Fruit fly (Drosophila melanogaster): ENCODE results near the gene CG12105.

CG12105 gene

dm6 chr3L:1618116-1618727 lies 2.6 kb upstream of the CG12105 start, which contains the start of the genes CG13926, ABCB7 and CG33230 (continued):
- no peak for TF ChIP-seq sima (GFP tag; optimal IDR thresholded peaks at IDR 0.05)
- no peak for TF ChIP-seq chif (GFP tag; optimal IDR thresholded peaks at IDR 0.05)
- TF ChIP-seq lab (GFP tag; optimal IDR thresholded peaks at IDR 0.05): peak; percentile 31
- TF ChIP-seq Nf-YB (GFP tag; optimal IDR thresholded peaks at IDR 0.05): no peak
- TF ChIP-seq lov (optimal IDR thresholded peaks at IDR 0.05): no peak
- TF ChIP-seq lov (GFP tag; IDR thresholded peaks at IDR 0.05): no peak
- no peak for TF ChIP-seq CG8765 (GFP tag; IDR thresholded peaks at IDR 0.05)
- TF ChIP-seq CG17568 (GFP tag; optimal IDR thresholded peaks at IDR 0.05): no peak
- no peak for TF ChIP-seq gsb (GFP tag; IDR thresholded peaks at IDR 0.05)
- no peak for TF ChIP-seq pfk (GFP tag; optimal IDR thresholded peaks at IDR 0.05)
- TF ChIP-seq CG15479 (GFP tag; optimal IDR thresholded peaks at IDR 0.05): no peak
- TF ChIP-seq cad (GFP tag; optimal IDR thresholded peaks at IDR 0.05): no peak
- TF ChIP-seq TFAM (GFP tag; optimal IDR thresholded peaks at IDR 0.05): no peak
- no peak for TF ChIP-seq CG31365 (tag; optimal IDR thresholded peaks at IDR 0.05)
- TF ChIP-seq Hmx (GFP tag; optimal IDR thresholded peaks at IDR 0.05): no peak
- TF ChIP-seq emc (GFP tag; optimal IDR thresholded peaks at IDR 0.05): no peak
- TF ChIP-seq Scr (GFP tag; IDR thresholded peaks at IDR 0.05; ENCODE audit: partially characterized antibody): peak; percentile 54
- no peak for TF ChIP-seq CG30020 (tag; optimal IDR thresholded peaks at IDR 0.05)
- TF ChIP-seq CG17186 (GFP tag; optimal IDR thresholded peaks at IDR 0.05): no peak
- no peak for TF ChIP-seq her (GFP tag; optimal IDR thresholded peaks at IDR 0.05)
- no peak for TF ChIP-seq CG4854 (GFP tag; optimal IDR thresholded peaks at IDR 0.05)
- no peak for TF ChIP-seq ase (GFP tag; IDR thresholded peaks at IDR 0.05)
- TF ChIP-seq CG2199 (GFP tag; IDR thresholded peaks at IDR 0.05): no peak
- peak; percentile 40 for TF ChIP-seq Hsf (GFP tag; optimal IDR thresholded peaks at IDR 0.05)
- no peak for TF ChIP-seq CG11696 (GFP tag; IDR thresholded peaks at IDR 0.05)
- TF ChIP-seq CG33557 (GFP tag; optimal IDR thresholded peaks at IDR 0.05): no peak
- peak; percentile 43; the same call in 1 of the 3 replicates for TF ChIP-seq CG16813 (GFP tag; IDR thresholded peaks at IDR 0.05; ENCODE audit: partially characterized antibody)
- TF ChIP-seq Optix (GFP tag; IDR thresholded peaks at IDR 0.05): no peak
- no peak for TF ChIP-seq HmgZ (tag; optimal IDR thresholded peaks at IDR 0.05)
- TF ChIP-seq kay (GFP tag; optimal IDR thresholded peaks at IDR 0.05): no peak
- TF ChIP-seq CG32767 (GFP tag; IDR thresholded peaks at IDR 0.05): no peak
- no peak for TF ChIP-seq Jarid2 (GFP tag; optimal IDR thresholded peaks at IDR 0.05)
- no peak for TF ChIP-seq E2f2 (GFP tag; IDR thresholded peaks at IDR 0.05)
- TF ChIP-seq CTCF (GFP tag; optimal IDR thresholded peaks at IDR 0.05): no peak
- TF ChIP-seq CG12236 (GFP tag; optimal IDR thresholded peaks at IDR 0.05): no peak
- TF ChIP-seq CG1602 (GFP tag; optimal IDR thresholded peaks at IDR 0.05): no peak
- TF ChIP-seq Deaf1 (tag; optimal IDR thresholded peaks at IDR 0.05): no peak
- no peak for TF ChIP-seq H2.0 (GFP tag; IDR thresholded peaks at IDR 0.05)
- no peak for TF ChIP-seq klu (GFP tag; IDR thresholded peaks at IDR 0.05)
- peak; percentile 65 for TF ChIP-seq trem (tag; optimal IDR thresholded peaks at IDR 0.05)
- no peak for TF ChIP-seq aop (GFP tag; IDR thresholded peaks at IDR 0.05)
- no peak for TF ChIP-seq CG30431 (GFP tag; optimal IDR thresholded peaks at IDR 0.05)
- no peak for TF ChIP-seq twi (tag; optimal IDR thresholded peaks at IDR 0.05)
- TF ChIP-seq CG7839 (tag; optimal IDR thresholded peaks at IDR 0.05): no peak
- no peak for TF ChIP-seq CG1603 (tag; optimal IDR thresholded peaks at IDR 0.05)
- no peak for TF ChIP-seq CG11085 (GFP tag; IDR thresholded peaks at IDR 0.05)
- TF ChIP-seq fd96Cb (tag; optimal IDR thresholded peaks at IDR 0.05): no peak
- TF ChIP-seq fu2 (GFP tag; optimal IDR thresholded peaks at IDR 0.05): peak; percentile 6
- TF ChIP-seq Mrtf (GFP tag; IDR thresholded peaks at IDR 0.05): no peak
- TF ChIP-seq CG6254 (GFP tag; optimal IDR thresholded peaks at IDR 0.05): no peak
- no peak for TF ChIP-seq fd3F (GFP tag; optimal IDR thresholded peaks at IDR 0.05)
- TF ChIP-seq Nf-YA (GFP tag; IDR thresholded peaks at IDR 0.05): no peak
